Worm (Caenorhabditis elegans) whole organism, young adult: ENCODE data around the gene T04H1.12.

Source experiments
- F10E7.11 ChIP-seq: sonication (generic microtip); optimal IDR thresholded peaks from 2 replicates; lab custom pipeline; 2017; ENCODE audit warnings: mild to moderate bottlenecking, missing genetic modification characterization, moderate library complexity, missing compliant biosample characterization
- F23B12.7 ChIP-seq: sonication (generic microtip); optimal IDR thresholded peaks from 2 replicates; lab custom pipeline; 2017; ENCODE audit warnings: missing genetic modification characterization, mild to moderate bottlenecking, missing compliant biosample characterization, antibody characterized with exemption, moderate library complexity; ENCODE audit not compliant: insufficient read depth
- F33H1.4 ChIP-seq: fragments of 200-800 bp; sonication (Bioruptor generic); IDR thresholded peaks from 2 replicates; pipeline ENCODE4 v1.3.6; 2022; ENCODE audit warnings: missing genetic modification reagents, missing genetic modification characterization, missing compliant biosample characterization
- F37B4.10 ChIP-seq: fragments of 200-800 bp; sonication (Bioruptor generic); IDR thresholded peaks from 2 replicates; pipeline ENCODE4 v1.3.6; 2022; ENCODE audit warnings: missing genetic modification characterization, missing compliant biosample characterization
- F39B2.1 ChIP-seq: fragments of 200-800 bp; sonication (Bioruptor generic); IDR thresholded peaks from 2 replicates; pipeline ENCODE4 v1.3.6; 2022; ENCODE audit warnings: missing genetic modification reagents, missing genetic modification characterization, missing compliant biosample characterization
- F57C9.4 ChIP-seq: sonication (generic microtip); optimal IDR thresholded peaks from 2 replicates; lab custom pipeline; 2017; ENCODE audit warnings: mild to moderate bottlenecking, missing genetic modification characterization, missing compliant biosample characterization
- Y53F4B.3 ChIP-seq: fragments of 200-800 bp; sonication (Bioruptor generic); IDR thresholded peaks from 2 replicates; pipeline ENCODE4 v1.3.6; 2022; ENCODE audit warnings: missing genetic modification reagents, missing genetic modification characterization, missing compliant biosample characterization
- Y67H2A.10 ChIP-seq: fragments of 200-800 bp; sonication (Bioruptor generic); conservative IDR thresholded peaks from 2 replicates; pipeline ENCODE4 v1.3.6; 2022; ENCODE audit warnings: missing genetic modification reagents, missing genetic modification characterization, missing compliant biosample characterization
- Y95B8A.8 ChIP-seq: fragments of 200-800 bp; sonication (Bioruptor generic); IDR thresholded peaks from 2 replicates; pipeline ENCODE4 v1.3.6; 2022; ENCODE audit warnings: missing genetic modification reagents, missing genetic modification characterization, missing compliant biosample characterization
- ZK185.1 ChIP-seq: sonication (generic microtip); optimal IDR thresholded peaks from 2 replicates; lab custom pipeline; 2016; ENCODE audit warnings: mild to moderate bottlenecking, missing genetic modification characterization, missing compliant biosample characterization; ENCODE audit not compliant: poor library complexity, severe bottlenecking
- akir-1 ChIP-seq: fragments of 200-800 bp; sonication (Bioruptor generic); optimal IDR thresholded peaks from 2 replicates; lab custom pipeline; 2018; ENCODE audit warnings: mild to moderate bottlenecking, missing genetic modification characterization, moderate library complexity, missing compliant biosample characterization
- ama-1 ChIP-seq, 3 experiments: fragments of 150-350 bp in 1 of 3; sonication (generic microtip) in 2 of 3; optimal IDR thresholded peaks; 2 replicates each; lab custom pipeline; 2014 to 2018; ENCODE audit warnings: missing biosample characterization in 2 of 3, missing genetic modification characterization in 2 of 3, missing genetic modification reagents in 2 of 3
- atf-7 ChIP-seq: sonication (generic microtip); optimal IDR thresholded peaks from 2 replicates; lab custom pipeline; 2017; ENCODE audit warnings: mild to moderate bottlenecking, missing genetic modification characterization, missing compliant biosample characterization
- attf-3 ChIP-seq: fragments of 200-800 bp; sonication (Bioruptor generic); conservative IDR thresholded peaks from 2 replicates; pipeline ENCODE4 v1.3.6; 2022; ENCODE audit warnings: missing genetic modification reagents, missing genetic modification characterization, missing compliant biosample characterization
- bed-1 ChIP-seq: fragments of 200-800 bp; sonication (Bioruptor generic); IDR thresholded peaks from 2 replicates; pipeline ENCODE4 v1.3.6; 2022; ENCODE audit warnings: missing genetic modification reagents, missing genetic modification characterization, missing compliant biosample characterization
- cebp-2 ChIP-seq: fragments of 200-800 bp; sonication (Bioruptor generic); IDR thresholded peaks from 2 replicates; pipeline ENCODE4 v1.3.6; 2022; ENCODE audit warnings: missing genetic modification characterization, missing compliant biosample characterization
- ceh-40 ChIP-seq: fragments of 200-800 bp; sonication (Bioruptor generic); IDR thresholded peaks from 2 replicates; pipeline ENCODE4 v1.3.6; 2022; ENCODE audit warnings: missing genetic modification characterization, missing compliant biosample characterization
- egl-44 ChIP-seq: fragments of 200-800 bp; sonication (Bioruptor generic); IDR thresholded peaks from 2 replicates; pipeline ENCODE4 v1.3.6; 2022; ENCODE audit warnings: missing genetic modification reagents, missing genetic modification characterization, missing compliant biosample characterization
- ekl-4 ChIP-seq: fragments of 200-800 bp; sonication (Bioruptor generic); IDR thresholded peaks from 2 replicates; pipeline ENCODE4 v1.3.6; 2022; ENCODE audit warnings: missing genetic modification reagents, missing genetic modification characterization, missing compliant biosample characterization
- fkh-3 ChIP-seq: sonication (generic microtip); optimal IDR thresholded peaks from 2 replicates; lab custom pipeline; 2016; ENCODE audit warnings: mild to moderate bottlenecking, missing genetic modification characterization, missing compliant biosample characterization
- hrde-1 ChIP-seq: sonication (generic microtip); optimal IDR thresholded peaks from 2 replicates; lab custom pipeline; 2016; ENCODE audit warnings: missing genetic modification characterization, mild to moderate bottlenecking, missing compliant biosample characterization, moderate library complexity, missing genotype, missing genetic modification reagents, borderline replicate concordance
- lir-1 ChIP-seq: fragments of 200-800 bp; sonication (Bioruptor generic); conservative IDR thresholded peaks from 2 replicates; pipeline ENCODE4 v1.3.6; 2022; ENCODE audit warnings: missing genetic modification reagents, missing genetic modification characterization, missing compliant biosample characterization
- madf-3 ChIP-seq: fragments of 200-800 bp; sonication (Bioruptor generic); IDR thresholded peaks from 2 replicates; pipeline ENCODE4 v1.3.6; 2022; ENCODE audit warnings: missing genetic modification reagents, missing genetic modification characterization, missing compliant biosample characterization
- mel-28 ChIP-seq: sonication (generic microtip); optimal IDR thresholded peaks from 2 replicates; lab custom pipeline; 2016; ENCODE audit warnings: borderline replicate concordance, mild to moderate bottlenecking, missing genetic modification characterization, missing compliant biosample characterization
- nfya-1 ChIP-seq: sonication (generic microtip); optimal IDR thresholded peaks from 2 replicates; lab custom pipeline; 2017; ENCODE audit warnings: antibody characterized with exemption, missing compliant biosample characterization, missing genetic modification characterization, borderline replicate concordance; ENCODE audit not compliant: insufficient read depth
- nfyb-1 ChIP-seq: fragments of 200-800 bp; sonication (Bioruptor generic); IDR thresholded peaks from 2 replicates; pipeline ENCODE4 v1.3.6; 2022; ENCODE audit warnings: missing genetic modification reagents, missing genetic modification characterization, missing compliant biosample characterization
- rec-8 ChIP-seq, 2 experiments: sonication (generic microtip); optimal IDR thresholded peaks; 2 replicates each; lab custom pipeline; 2016; ENCODE audit warnings: mild to moderate bottlenecking in 2 of 2, missing genetic modification characterization in 2 of 2, missing genetic modification reagents in 2 of 2, missing genotype in 2 of 2, missing biosample characterization in 1 of 2, missing compliant biosample characterization in 1 of 2, moderate library complexity in 1 of 2
- rpc-1 ChIP-seq, 2 experiments: fragments of 150-350 bp in 1 of 2; sonication (generic microtip) in 1 of 2; optimal IDR thresholded peaks; 2 replicates each; lab custom pipeline; 2014 to 2018; ENCODE audit warnings: missing biosample characterization in 1 of 2, missing genetic modification characterization in 1 of 2, missing genetic modification reagents in 1 of 2, missing genotype in 1 of 2
- sea-2 ChIP-seq: fragments of 200-800 bp; sonication (Bioruptor generic); IDR thresholded peaks from 2 replicates; pipeline ENCODE4 v1.3.6; 2022; ENCODE audit warnings: missing genetic modification characterization, missing compliant biosample characterization
- snpc-1.1 ChIP-seq: sonication (generic microtip); optimal IDR thresholded peaks from 2 replicates; lab custom pipeline; 2017; ENCODE audit warnings: missing genetic modification characterization, mild to moderate bottlenecking, missing compliant biosample characterization, antibody characterized with exemption, moderate library complexity, missing genotype, missing genetic modification reagents; ENCODE audit not compliant: insufficient read depth
- snpc-1.3 ChIP-seq: sonication (generic microtip); optimal IDR thresholded peaks from 2 replicates; lab custom pipeline; 2017; ENCODE audit warnings: missing genetic modification characterization, mild to moderate bottlenecking, missing compliant biosample characterization, antibody characterized with exemption, moderate library complexity, missing genotype, missing genetic modification reagents; ENCODE audit not compliant: insufficient read depth
- snpc-3.4 ChIP-seq: sonication (generic microtip); optimal IDR thresholded peaks from 2 replicates; lab custom pipeline; 2017; ENCODE audit warnings: missing genetic modification characterization, mild to moderate bottlenecking, missing compliant biosample characterization, antibody characterized with exemption, moderate library complexity, missing genotype, missing genetic modification reagents
- somi-1 ChIP-seq: fragments of 200-800 bp; sonication (Bioruptor generic); optimal IDR thresholded peaks from 2 replicates; lab custom pipeline; 2018; ENCODE audit warnings: mild to moderate bottlenecking, missing genetic modification characterization, missing compliant biosample characterization
- tlf-1 ChIP-seq: fragments of 200-800 bp; sonication (Bioruptor generic); optimal IDR thresholded peaks from 2 replicates; lab custom pipeline; 2018; ENCODE audit warnings: mild to moderate bottlenecking, missing genetic modification characterization, missing compliant biosample characterization
- xnd-1 ChIP-seq: sonication (generic microtip); optimal IDR thresholded peaks from 2 replicates; lab custom pipeline; 2016; ENCODE audit warnings: missing genotype, missing genetic modification reagents, missing genetic modification characterization, missing compliant biosample characterization
- zim-3 ChIP-seq: sonication (generic microtip); optimal IDR thresholded peaks from 2 replicates; lab custom pipeline; 2017; ENCODE audit warnings: mild to moderate bottlenecking, missing genetic modification characterization, moderate library complexity, missing compliant biosample characterization
- ztf-3 ChIP-seq: fragments of 200-800 bp; sonication (Bioruptor generic); optimal IDR thresholded peaks from 2 replicates; lab custom pipeline; 2018; ENCODE audit warnings: mild to moderate bottlenecking, missing genetic modification characterization, missing compliant biosample characterization
- ztf-6 ChIP-seq: fragments of 200-800 bp; sonication (Bioruptor generic); IDR thresholded peaks from 2 replicates; pipeline ENCODE4 v1.3.6; 2022; ENCODE audit warnings: missing genetic modification reagents, missing genetic modification characterization, missing compliant biosample characterization

Gene T04H1.12

DNA sequence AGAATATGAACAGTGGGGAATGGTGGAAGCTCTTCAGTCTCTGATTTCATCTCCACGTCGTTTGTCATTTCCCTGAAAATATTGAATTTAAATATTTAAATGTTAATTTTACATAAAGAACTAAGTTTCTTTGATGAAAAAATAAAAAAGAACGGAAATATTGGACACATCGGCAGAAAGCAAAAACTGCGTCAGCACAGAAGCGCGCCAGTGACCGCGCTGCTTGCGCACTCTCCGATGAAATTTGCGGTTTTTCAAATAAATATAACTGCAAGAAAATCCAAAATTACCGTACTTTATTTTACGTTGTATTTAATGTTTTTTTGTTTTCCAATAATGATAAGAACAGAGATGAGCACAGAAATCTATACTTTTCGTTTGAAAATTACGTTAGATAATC, 36.1 kb downstream of the T04H1.12 start, which contains the start of the genes srpa-68 and srh-16 (continued):
- no peak for TF ChIP-seq egl-44
- TF ChIP-seq Y95B8A.8 (GFP tag; lab: Robert Waterston, UW), result no peak
- TF ChIP-seq ama-1 (optimal IDR thresholded peaks at IDR 0.05; lab: Kevin White, UChicago), result no peak
- no peak for TF ChIP-seq ama-1 (GFP tag; optimal IDR thresholded peaks at IDR 0.05; lab: Kevin White, UChicago)
- TF ChIP-seq cebp-2 (GFP tag; lab: Robert Waterston, UW), result no peak
- 0 out of 2 replicates have a peak, but pooled peaks have one; percentile 25 for TF ChIP-seq Y53F4B.3 (GFP tag; lab: Robert Waterston, UW)
- peak; percentile 71 for TF ChIP-seq madf-3 (GFP tag; lab: Robert Waterston, UW)
- no peak for TF ChIP-seq bed-1 (GFP tag; lab: Robert Waterston, UW)
- peak; percentile 80 for TF ChIP-seq tlf-1 (GFP tag; lab: Kevin White, UChicago)
- peak; percentile 36 for TF ChIP-seq atf-7 (tag; lab: Kevin White, UChicago)
- no peak for TF ChIP-seq ceh-40 (GFP tag; lab: Robert Waterston, UW)
- no peak for TF ChIP-seq Y67H2A.10
- peak; percentile 82 for TF ChIP-seq F23B12.7 (tag; lab: Kevin White, UChicago)
- TF ChIP-seq xnd-1, result peak; percentile 59
- peak; percentile 70 for TF ChIP-seq F33H1.4 (GFP tag; lab: Robert Waterston, UW)
- TF ChIP-seq mel-28, result no peak
- peak; percentile 70 for TF ChIP-seq snpc-3.4 (tag; lab: Kevin White, UChicago)
- TF ChIP-seq rpc-1 (optimal IDR thresholded peaks at IDR 0.05; lab: Kevin White, UChicago), result no peak
- no peak for TF ChIP-seq rpc-1 (tag; optimal IDR thresholded peaks at IDR 0.05; lab: Kevin White, UChicago)
- no peak for TF ChIP-seq F57C9.4 (tag; lab: Kevin White, UChicago)
- no peak for TF ChIP-seq F37B4.10 (GFP tag; lab: Robert Waterston, UW)
- peak; percentile 80 for TF ChIP-seq attf-3
- no peak for TF ChIP-seq akir-1
- TF ChIP-seq snpc-1.3 (tag; lab: Kevin White, UChicago), result peak; percentile 65
- TF ChIP-seq F10E7.11, result no peak
- TF ChIP-seq lir-1 (GFP tag; lab: Robert Waterston, UW), result 0 out of 2 replicates have a peak, but pooled peaks have one; percentile 41
- TF ChIP-seq ekl-4 (GFP tag; lab: Robert Waterston, UW), result peak; percentile 84
- peak; percentile 85 for TF ChIP-seq nfyb-1 (GFP tag; lab: Robert Waterston, UW)
- TF ChIP-seq rec-8 (tag; optimal IDR thresholded peaks at IDR 0.05; lab: Kevin White, UChicago), result peak in 1 of 2 experiments; percentile 30
- no peak for TF ChIP-seq somi-1 (GFP tag; lab: Kevin White, UChicago)

DNA sequence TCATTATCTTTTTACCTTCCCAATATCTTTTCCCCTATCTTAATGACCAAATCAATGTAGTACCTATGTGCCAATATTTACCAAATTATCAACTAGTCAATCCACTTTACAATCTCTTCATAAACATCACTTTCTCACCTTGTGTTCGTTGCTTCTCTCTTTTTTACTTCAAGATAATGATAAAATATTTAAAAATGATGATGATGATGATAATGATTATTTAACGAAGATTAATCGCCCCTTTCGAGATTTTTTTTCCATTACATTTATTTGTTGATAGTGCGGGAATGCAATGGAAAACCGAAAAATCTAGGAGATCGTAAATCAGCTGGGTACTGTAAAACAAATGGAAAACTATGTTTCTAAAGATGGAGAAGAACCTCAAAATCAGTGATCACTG, 38.6 kb downstream of the T04H1.12 start:
- no peak for TF ChIP-seq ztf-6 (GFP tag; lab: Robert Waterston, UW)
- no peak for TF ChIP-seq F33H1.4 (GFP tag; lab: Robert Waterston, UW)
- TF ChIP-seq nfya-1 (tag; lab: Kevin White, UChicago), result no peak
- TF ChIP-seq ZK185.1 (tag; lab: Kevin White, UChicago), result no peak
- TF ChIP-seq ztf-3, result no peak
- TF ChIP-seq zim-3 (tag; lab: Kevin White, UChicago), result no peak
- no peak for TF ChIP-seq hrde-1
- TF ChIP-seq snpc-1.1 (tag; lab: Kevin White, UChicago), result no peak
- no peak for TF ChIP-seq sea-2
- no peak for TF ChIP-seq fkh-3 (tag; lab: Kevin White, UChicago)
- TF ChIP-seq F39B2.1 (GFP tag; lab: Robert Waterston, UW), result no peak
